Worm (Caenorhabditis elegans): Measurements from ENCODE around the gene T20D3.5.

ce11 chrIV:9289635-9290034 is 47.2 kb upstream of the T20D3.5 start:
- no peak for TF ChIP-seq T20F7.1 (GFP tag; optimal IDR thresholded peaks at IDR 0.05)
- TF ChIP-seq F37D6.2 (tag; optimal IDR thresholded peaks at IDR 0.05): no peak
- no peak for TF ChIP-seq ctbp-1 (GFP tag; IDR thresholded peaks at IDR 0.05)
- no peak for TF ChIP-seq nhr-25 (tag; optimal IDR thresholded peaks at IDR 0.05; ENCODE audit: borderline replicate concordance, insufficient read depth)
- TF ChIP-seq madf-5 (GFP tag; IDR thresholded peaks at IDR 0.05): no peak

Measured in whole organism, L4 larva.